Fruit fly (Drosophila melanogaster): ENCODE measurements around the gene mira.

DNA sequence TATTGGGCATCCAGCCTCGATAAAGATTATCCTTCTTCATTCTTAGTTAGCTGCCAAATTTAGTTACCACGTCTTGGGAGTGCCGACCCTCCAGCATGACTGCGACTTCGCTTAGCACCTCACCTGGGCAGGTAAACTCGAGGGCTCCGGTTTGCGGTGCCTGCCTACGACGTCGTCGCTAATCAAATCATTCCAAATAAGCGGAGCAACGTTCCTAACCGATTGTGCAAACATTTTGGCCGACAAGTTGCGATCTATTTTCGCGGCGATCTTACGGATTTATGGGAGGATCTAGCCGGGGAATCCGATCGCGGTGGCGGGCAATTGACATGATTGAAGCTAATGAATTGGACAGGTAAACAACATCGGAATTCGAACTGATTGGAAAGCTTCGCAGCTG is 17.2 kb downstream of the mira start, which contains the start of gene CG4465:
- no peak for TF ChIP-seq pdm3 (GFP tag; optimal IDR thresholded peaks at IDR 0.05)
- TF ChIP-seq Sox14 (GFP tag; optimal IDR thresholded peaks at IDR 0.05): no peak
- no peak for TF ChIP-seq CG34406 (GFP tag; optimal IDR thresholded peaks at IDR 0.05)
- no peak for TF ChIP-seq CG11902 (GFP tag; optimal IDR thresholded peaks at IDR 0.05)
- no peak for TF ChIP-seq CG16779 (tag; optimal IDR thresholded peaks at IDR 0.05)
- no peak for TF ChIP-seq eg (GFP tag; IDR thresholded peaks at IDR 0.05)
- TF ChIP-seq CG3919 (GFP tag; optimal IDR thresholded peaks at IDR 0.05): no peak
- TF ChIP-seq CG11762 (GFP tag; optimal IDR thresholded peaks at IDR 0.05; ENCODE audit: insufficient read depth): no peak
- TF ChIP-seq CG7368 (GFP tag; optimal IDR thresholded peaks at IDR 0.05): no peak
- TF ChIP-seq Ets96B (tag; optimal IDR thresholded peaks at IDR 0.05): no peak
- TF ChIP-seq dsx (GFP tag; optimal IDR thresholded peaks at IDR 0.05; ENCODE audit: poor library complexity, severe bottlenecking): no peak
